Fruit fly (Drosophila melanogaster) S2 (cell line): ENCODE data around the gene CG3349.

Experiments
- CG8478 ChIP-seq: fragments of >200 bp; optimal IDR thresholded peaks from 2 replicates; lab custom pipeline; 2018
- CTCF ChIP-seq, 2 experiments: fragments of >200 bp; optimal IDR thresholded peaks; 2 replicates each; lab custom pipeline; 2018

Gene CG3349

DNA sequence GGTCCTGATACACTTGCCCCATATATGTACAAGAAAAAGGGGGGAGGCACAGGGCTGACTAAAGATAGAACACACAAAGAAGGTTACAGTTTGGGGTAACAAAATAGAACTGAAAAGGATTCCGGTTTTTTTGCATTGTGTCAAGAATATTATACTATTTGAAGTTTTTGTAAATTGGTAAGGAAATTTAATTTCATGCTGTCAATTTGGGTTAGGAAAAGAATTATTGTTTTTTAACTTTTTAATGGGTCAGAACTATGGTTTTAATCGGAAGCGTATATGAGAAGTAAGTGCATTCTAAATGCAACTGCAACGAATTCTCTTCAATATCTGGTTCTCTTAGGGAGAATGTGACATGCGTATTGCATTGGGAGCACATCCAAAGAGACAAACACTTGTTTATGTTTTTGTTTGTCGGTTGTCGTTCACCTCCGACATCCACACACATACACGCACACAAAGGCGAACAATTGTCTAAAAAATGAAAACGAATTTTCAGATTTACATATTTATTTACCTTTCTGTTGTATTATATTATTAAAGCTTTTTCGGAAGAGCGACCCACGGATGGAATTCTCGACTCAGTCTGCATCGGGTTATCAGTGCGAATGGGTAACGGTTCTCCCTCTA, 5.2 kb downstream of the CG3349 start, which contains the start of gene mnd:
mnd (plus strand) TSS at position 580 of the 630 bp plus-strand sequence.
- no peak for TF ChIP-seq CG8478
- TF ChIP-seq CTCF (optimal IDR thresholded peaks at IDR 0.05; lab: Kevin White, UChicago) = no peak

DNA sequence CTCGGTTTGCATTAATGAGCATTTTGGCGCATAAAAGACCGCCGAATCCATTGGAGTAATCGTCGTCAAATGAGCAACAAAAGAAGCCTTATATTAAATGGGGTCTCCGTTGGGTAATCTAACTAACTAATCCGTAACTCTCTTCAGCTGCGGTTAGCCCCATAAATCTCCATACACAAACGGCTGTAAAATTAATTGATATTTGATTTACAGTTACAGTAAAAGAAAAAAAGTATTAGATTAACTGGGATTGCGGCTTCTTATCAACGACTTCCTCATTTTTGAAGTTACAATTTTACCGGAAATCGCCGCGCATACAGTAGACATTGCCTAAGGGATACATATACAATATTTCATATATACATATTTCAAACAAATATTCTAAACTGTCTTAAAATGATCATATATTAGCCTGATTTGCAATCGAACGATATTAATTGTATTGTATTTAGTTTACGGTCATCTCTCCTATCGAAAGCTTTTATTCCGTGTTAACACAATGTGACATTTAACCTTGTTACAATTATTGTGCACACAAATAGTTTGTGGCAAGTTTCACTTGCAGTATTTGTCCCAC, 7.0 kb downstream of the CG3349 start:
- TF ChIP-seq CG8478 (no peak), CTCF (optimal IDR thresholded peaks at IDR 0.05; lab: Kevin White, UChicago) (no peak)

DNA sequence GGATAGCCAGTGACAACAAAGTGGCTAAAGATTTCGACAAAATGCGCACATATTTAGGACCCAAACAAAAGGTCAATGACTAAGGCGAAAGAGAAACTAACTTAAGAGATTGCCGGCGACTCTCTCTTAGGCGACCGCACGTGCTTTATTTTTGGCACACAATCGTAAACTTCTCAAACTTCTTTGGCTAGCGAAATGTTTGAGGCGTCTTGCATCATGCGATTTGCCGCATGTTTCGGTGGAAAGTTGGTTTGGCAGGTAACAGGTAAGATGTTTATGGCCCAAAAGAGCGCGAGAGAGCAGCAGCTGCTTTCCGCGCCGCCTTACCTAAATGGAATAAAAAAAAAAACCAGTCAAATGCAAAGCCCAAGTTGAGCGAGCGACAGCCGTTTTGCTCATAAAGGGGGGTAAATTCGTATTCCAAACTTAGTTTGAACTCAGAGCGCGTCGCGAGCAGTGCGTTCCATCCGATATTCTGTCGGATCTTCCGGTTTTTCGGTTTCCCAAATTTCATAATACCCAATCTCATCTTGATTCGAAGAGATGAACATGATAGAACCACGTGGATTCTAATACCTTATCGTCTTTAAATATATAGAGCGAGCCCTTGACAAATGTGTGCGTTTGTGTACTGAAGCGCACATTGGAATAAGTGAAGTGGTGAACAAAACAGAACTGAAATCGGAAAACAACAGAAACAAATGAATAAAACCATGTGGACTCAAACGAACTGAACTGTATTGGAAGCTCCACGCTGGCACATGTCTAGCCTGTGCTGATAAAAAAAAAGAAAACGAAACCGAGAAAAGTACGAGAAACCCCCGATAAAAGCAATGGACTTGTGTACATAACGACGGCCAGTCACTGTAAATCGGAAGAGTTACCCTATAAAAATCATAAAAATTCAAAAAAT, 7.8 kb downstream of the CG3349 start:
- TF ChIP-seq CTCF (optimal IDR thresholded peaks at IDR 0.05; lab: Kevin White, UChicago) (no peak), CG8478 (no peak)

DNA sequence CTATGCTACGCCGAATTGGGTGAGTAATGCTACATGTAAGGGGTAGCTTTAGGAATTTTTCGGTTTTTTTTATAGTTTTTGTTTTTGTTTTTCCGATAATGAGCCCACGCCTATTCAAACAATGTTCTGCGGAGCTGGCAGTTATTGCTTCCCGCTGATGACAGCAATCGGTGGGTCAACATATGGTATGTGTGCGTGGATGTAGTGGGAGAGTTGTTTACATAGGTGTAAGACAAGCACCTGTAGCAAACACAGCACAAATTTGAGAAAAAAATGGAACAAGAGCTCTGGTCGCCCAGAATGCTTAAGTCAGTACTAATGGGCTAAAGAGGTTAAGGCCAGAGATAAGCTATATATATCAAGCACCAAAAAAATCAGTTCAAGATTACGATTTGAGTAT, 8.8 kb downstream of the CG3349 start:
- TF ChIP-seq CG8478 = no peak
- no peak for TF ChIP-seq CTCF (optimal IDR thresholded peaks at IDR 0.05; lab: Kevin White, UChicago)

DNA sequence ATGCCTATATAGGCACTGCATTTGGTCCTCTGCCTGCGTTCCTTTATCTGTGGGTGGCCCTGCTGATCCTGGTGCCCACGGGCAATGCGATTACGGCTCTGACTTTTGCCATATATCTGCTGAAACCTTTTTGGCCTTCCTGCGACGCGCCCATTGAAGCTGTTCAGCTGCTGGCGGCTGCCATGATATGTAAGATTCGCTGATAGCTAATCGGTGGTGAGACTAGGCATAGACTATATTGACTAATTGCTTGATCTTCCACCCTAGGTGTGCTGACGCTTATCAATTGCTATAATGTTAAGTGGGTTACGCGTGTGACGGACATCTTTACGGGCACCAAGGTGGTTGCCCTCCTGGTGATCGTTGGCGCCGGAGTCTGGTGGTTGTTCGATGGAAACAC, 10.5 kb downstream of the CG3349 start:
- no peak for TF ChIP-seq CG8478
- TF ChIP-seq CTCF (optimal IDR thresholded peaks at IDR 0.05; lab: Kevin White, UChicago) = no peak

DNA sequence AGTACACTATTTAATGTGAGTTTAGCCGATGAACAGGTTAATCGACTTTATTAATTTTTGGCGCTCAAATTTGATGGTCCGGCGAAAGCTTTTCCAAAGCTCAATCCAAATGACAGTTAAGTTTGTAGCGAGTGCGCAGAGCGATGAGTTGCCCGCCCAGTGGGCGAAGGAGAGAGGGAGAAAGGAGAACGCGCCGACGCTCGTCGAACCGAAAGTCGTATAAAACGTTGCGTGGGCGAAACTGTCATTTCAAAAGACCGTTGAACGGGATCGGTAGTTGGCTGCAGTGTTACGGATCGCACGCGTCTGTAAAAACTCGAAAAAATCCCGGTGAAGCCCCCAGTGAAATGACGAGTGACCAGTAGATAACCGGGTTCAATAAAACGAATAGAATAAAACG, 12.6 kb downstream of the CG3349 start, which contains the start of gene Zip71B:
Zip71B (plus strand) TSS at position 265 of the 400 bp plus-strand sequence.
- TF ChIP-seq CTCF (optimal IDR thresholded peaks at IDR 0.05; lab: Kevin White, UChicago) = no peak
- TF ChIP-seq CG8478 = no peak

DNA sequence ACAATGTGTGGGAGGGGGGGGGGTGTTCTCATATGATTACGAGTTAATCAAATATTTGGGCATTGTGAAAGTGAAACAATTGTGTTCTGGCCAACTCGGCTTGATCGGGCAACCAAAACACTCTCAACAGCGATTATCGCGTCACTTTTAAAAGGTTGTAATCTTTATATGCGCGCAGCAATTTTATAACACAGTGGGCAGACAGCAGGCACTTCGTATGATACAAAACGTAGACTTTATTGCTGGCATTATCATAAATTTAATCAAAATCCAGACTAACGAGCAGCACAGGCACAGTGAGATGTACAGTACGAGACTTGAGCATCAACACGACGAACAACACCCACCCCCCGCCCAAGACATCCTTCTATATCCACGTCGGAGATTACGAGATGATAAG, 13.4 kb downstream of the CG3349 start:
- TF ChIP-seq CG8478 = no peak
- no peak for TF ChIP-seq CTCF (optimal IDR thresholded peaks at IDR 0.05; lab: Kevin White, UChicago)

DNA sequence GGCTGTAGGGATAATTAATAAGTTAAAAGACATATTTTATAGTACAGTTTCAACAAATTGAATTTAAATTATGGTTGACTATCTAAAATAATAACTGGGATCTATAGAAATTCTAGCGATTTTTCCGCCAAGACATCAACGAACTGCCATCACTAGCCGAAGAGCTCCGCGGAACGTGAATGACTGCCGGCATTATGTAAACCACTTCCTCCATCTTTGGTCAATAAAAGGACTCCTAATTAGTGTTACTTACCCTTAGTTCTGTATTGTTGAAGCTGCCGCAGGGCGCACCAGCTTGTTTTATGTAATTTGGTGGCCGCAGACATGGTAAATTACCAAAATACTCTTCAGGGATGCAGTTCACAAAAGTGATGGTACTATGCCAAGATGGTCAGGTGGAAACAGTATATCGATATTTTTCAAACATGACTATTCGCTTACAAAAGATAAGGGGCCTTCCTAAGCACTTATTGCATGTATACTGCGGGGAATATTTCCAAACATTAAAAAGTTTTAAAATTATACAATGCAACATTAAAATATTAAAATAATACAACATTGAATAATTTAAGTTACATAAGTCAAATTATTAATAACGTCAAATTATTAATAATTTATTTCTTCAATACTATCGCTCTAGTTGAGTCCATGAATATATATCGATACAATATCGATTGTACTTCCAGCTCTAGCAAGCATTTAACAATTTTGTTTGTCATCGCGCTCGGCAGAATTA, 20.0 kb downstream of the CG3349 start, which contains the start of the genes mRpL39 and Prosbeta2:
mRpL39 (minus strand) TSS at position 383 of the 736 bp plus-strand sequence.
Prosbeta2 (plus strand) TSS at position 668 of the 736 bp plus-strand sequence.
- TF ChIP-seq CTCF (optimal IDR thresholded peaks at IDR 0.05; lab: Kevin White, UChicago) (no peak), CG8478 (no peak)

DNA sequence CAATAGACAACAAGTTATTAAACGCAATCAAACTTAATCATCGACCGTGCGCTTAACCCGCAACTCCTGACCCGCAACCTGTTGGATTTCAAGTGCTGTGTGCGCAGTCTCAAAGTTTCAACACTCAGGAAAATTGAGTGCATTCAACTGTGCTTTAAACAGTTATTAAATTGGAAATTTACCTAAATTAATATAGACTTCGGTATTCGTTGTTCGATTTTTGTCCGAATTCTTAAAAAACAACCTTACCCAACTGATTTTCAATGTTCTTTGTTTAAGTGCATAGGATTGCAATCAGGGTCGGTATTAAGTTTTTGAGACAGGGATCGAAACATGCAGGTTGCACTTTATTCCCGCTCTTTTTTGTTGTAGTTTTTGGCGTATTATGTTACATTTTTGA, 25.7 kb downstream of the CG3349 start:
- TF ChIP-seq CG8478 (no peak), CTCF (optimal IDR thresholded peaks at IDR 0.05; lab: Kevin White, UChicago) (no peak)

DNA sequence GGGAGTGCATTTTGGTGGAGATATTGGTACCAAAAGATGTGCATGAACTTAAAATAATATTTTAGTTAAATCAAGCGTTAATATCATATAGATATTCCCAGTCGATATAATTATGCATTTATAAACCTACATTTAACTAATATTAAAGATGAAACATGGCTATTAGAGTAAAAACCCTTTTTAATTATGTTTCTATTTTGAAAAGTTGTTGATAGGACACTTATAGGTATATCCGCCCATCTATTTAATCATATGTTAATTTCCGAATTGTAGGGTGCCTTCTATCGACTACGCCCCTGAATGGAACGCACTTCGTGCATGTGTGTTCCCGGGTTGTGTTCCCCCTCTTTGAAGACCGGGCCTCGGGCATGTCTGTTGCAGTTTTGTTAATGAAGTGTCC, 26.4 kb downstream of the CG3349 start:
- TF ChIP-seq CG8478 (no peak), CTCF (optimal IDR thresholded peaks at IDR 0.05; lab: Kevin White, UChicago) (no peak)

DNA sequence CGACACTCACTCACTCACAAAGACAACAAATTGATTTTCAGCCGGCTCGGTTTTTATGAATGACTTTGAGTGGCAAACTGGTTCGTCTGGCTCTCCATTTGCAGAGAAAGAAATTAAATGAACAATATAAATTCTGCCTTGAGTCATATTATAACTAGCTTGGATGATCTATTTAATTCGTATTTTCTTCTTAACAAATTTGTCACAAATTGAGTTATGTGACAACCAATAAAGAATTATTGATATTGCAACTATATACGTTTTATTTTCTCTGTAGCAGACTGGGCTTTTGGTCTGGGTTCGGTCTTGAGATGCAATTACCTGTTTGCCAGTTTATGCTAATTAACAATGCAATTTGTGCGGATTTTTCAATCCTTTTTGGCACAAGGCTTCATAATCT, 27.4 kb downstream of the CG3349 start:
- TF ChIP-seq CTCF (optimal IDR thresholded peaks at IDR 0.05; lab: Kevin White, UChicago) (no peak), CG8478 (no peak)

DNA sequence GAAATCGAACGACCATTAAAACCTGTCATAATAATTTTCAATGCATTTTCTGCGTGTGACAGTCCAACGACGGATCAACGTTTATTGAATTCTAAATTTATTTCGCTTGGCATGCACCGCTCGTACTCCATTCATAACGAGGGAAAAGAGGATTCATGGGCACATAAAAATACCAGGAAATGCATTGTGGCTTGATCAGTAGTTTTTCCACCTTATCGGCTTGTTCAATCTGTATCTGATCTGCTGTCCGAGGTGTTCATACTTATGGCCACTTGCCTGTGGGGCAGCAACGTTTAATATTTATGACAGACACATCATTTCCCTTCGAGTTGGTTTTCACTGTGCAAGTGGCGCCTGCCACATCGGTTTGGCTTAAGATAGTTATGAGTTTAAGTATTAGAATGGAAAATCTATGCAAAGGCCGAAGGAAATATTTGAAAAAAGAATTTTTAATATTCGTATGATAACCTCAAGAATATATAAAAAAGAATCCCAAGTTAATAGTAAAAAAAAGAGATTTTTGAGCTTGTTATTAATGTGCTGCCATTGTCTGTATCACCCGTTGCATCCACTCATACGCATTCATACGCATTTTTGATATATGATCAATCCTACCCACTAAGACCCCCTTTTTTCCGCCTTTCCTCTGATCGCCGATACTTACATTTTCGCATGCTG, 28.0 kb downstream of the CG3349 start:
- TF ChIP-seq CTCF (optimal IDR thresholded peaks at IDR 0.05; lab: Kevin White, UChicago) (no peak), CG8478 (no peak)

DNA sequence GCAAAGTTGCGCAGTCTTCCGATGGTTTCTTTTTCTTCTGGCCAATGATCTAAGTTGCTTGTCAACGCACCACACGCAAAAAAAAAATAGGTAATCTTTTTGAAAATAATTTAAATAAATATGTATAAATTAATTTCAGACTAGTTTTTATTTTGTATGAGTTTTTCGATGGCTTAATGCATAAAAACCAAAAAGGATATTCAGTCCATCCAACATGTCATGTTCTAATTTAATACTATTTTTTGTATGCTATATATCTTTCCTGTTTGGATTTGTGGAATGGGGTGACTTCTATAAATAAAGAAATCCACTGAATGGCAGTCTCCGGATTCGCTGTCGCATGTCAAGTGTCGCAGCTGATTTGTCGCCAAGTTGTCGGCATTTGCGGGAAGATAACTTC, 30.3 kb downstream of the CG3349 start:
- TF ChIP-seq CG8478 (no peak), CTCF (optimal IDR thresholded peaks at IDR 0.05; lab: Kevin White, UChicago) (no peak)

DNA sequence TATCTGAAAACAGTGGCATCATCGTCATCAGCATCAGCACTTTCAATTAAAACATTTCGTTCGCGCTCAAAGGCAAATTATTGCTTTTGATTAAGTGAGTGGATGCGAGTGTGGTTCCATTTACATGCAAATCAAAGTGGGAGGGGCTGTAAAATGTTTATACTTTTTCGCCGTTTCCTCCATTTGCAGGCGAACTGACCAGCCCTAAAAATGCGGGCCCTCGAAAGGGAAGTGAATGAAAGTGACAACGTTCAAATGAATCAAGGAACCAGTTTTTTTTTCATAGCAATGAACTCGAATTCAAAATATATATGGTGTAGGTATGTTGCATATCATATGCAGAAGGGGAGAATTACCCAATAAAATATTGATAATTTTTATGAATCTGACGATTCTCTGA, 31.2 kb downstream of the CG3349 start:
- TF ChIP-seq CTCF (optimal IDR thresholded peaks at IDR 0.05; lab: Kevin White, UChicago) (no peak), CG8478 (no peak)

DNA sequence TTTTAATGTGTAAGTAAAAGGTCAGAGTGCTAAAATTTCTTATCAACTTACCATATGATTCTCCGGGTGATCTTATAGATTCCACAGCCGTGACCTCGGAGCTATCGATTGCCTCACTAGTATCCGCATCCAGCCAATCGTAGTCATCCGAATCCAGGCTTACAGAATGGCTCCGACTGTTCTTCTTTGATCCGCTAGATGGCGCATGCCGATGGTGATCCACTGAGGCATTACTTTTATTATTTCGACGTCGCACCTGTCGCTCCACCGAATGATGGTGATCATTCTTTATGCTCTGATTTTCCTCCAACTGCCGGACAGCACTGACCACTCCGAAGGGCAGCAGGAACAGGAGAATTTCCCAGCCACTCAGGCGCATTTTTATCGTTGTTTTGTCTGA, 31.7 kb downstream of the CG3349 start:
- TF ChIP-seq CTCF (optimal IDR thresholded peaks at IDR 0.05; lab: Kevin White, UChicago) = peak; percentile 82 to 88
- no peak for TF ChIP-seq CG8478
